Worm (Caenorhabditis elegans): ENCODE data around the gene srd-5.
A peak's percentile ranks its signal among the peaks of the same experiment; 100 is the strongest.

Gene srd-5

ce11 chrIV:5674435-5674834, at the start of gene srd-5:
srd-5 (minus strand) TSS chrIV:5674535.
- TF ChIP-seq daf-12 (tag; optimal IDR thresholded peaks at IDR 0.05) (no peak), lsy-12 (tag; optimal IDR thresholded peaks at IDR 0.05) (no peak), unc-39 (tag; optimal IDR thresholded peaks at IDR 0.05) (no peak), elt-2 (tag; optimal IDR thresholded peaks at IDR 0.05) (no peak)

- TF ChIP-seq R02D3.7 (tag; optimal IDR thresholded peaks at IDR 0.05), result no peak
- peak; percentile 82 for TF ChIP-seq fkh-10 (GFP tag; optimal IDR thresholded peaks at IDR 0.05)
Observed at ce11 chrIV:5723659-5724058, 49.3 kb upstream of the srd-5 start.

- peak; percentile 27 for TF ChIP-seq fkh-10 (GFP tag; optimal IDR thresholded peaks at IDR 0.05)
- no peak for TF ChIP-seq unc-62 (GFP tag; optimal IDR thresholded peaks at IDR 0.05)
- TF ChIP-seq nhr-237 (tag; optimal IDR thresholded peaks at IDR 0.05), result no peak
- TF ChIP-seq elt-1 (tag; optimal IDR thresholded peaks at IDR 0.05), result no peak
- peak; percentile 99 for TF ChIP-seq nfya-1 (tag; optimal IDR thresholded peaks at IDR 0.05; ENCODE audit: insufficient read depth)
- TF ChIP-seq ceh-16 (tag; optimal IDR thresholded peaks at IDR 0.05), result no peak
- no peak for TF ChIP-seq nhr-25 (tag; optimal IDR thresholded peaks at IDR 0.05)
- TF ChIP-seq fkh-2 (tag; optimal IDR thresholded peaks at IDR 0.05), result no peak
Observed at ce11 chrIV:5715341-5716112, 41.2 kb upstream of the srd-5 start.

- no peak for TF ChIP-seq ztf-11 (tag; optimal IDR thresholded peaks at IDR 0.05)
- TF ChIP-seq elt-3 (tag; optimal IDR thresholded peaks at IDR 0.05), result peak in 1 of 3 experiments; percentile 46
Observed at ce11 chrIV:5708796-5709195, 34.5 kb upstream of the srd-5 start, which contains the start of gene C55C3.1. C55C3.1 (plus strand) TSS chrIV:5709096.

- TF ChIP-seq ceh-82 (tag; optimal IDR thresholded peaks at IDR 0.05) (no peak), ztf-4 (tag; optimal IDR thresholded peaks at IDR 0.05) (no peak), sea-2 (GFP tag; optimal IDR thresholded peaks at IDR 0.05) (no peak), fkh-10 (GFP tag; optimal IDR thresholded peaks at IDR 0.05) (no peak), nhr-23 (tag; optimal IDR thresholded peaks at IDR 0.05) (peak; percentile 16), ceh-28 (tag; optimal IDR thresholded peaks at IDR 0.05) (no peak), nhr-25 (tag; optimal IDR thresholded peaks at IDR 0.05) (peak; percentile 64), skn-1 (tag; optimal IDR thresholded peaks at IDR 0.05) (no peak), nhr-43 (tag; optimal IDR thresholded peaks at IDR 0.05; ENCODE audit: poor library complexity, severe bottlenecking) (peak; percentile 53), nhr-28 (tag; optimal IDR thresholded peaks at IDR 0.05) (no peak), ZK546.5 (tag; optimal IDR thresholded peaks at IDR 0.05) (no peak)
Observed at ce11 chrIV:5706603-5707002, 32.3 kb upstream of the srd-5 start.

ce11 chrIV:5703917-5704316, 29.6 kb upstream of the srd-5 start:
- TF ChIP-seq nhr-23 (tag; optimal IDR thresholded peaks at IDR 0.05) (peak; percentile 5), ceh-16 (tag; optimal IDR thresholded peaks at IDR 0.05) (no peak)

- no peak for TF ChIP-seq unc-39 (tag; optimal IDR thresholded peaks at IDR 0.05)
- TF ChIP-seq lin-15B (tag; optimal IDR thresholded peaks at IDR 0.05), result no peak
- no peak for TF ChIP-seq ceh-28 (tag; optimal IDR thresholded peaks at IDR 0.05)
- no peak for TF ChIP-seq nhr-23 (tag; optimal IDR thresholded peaks at IDR 0.05)
- no peak for TF ChIP-seq skn-1 (tag; optimal IDR thresholded peaks at IDR 0.05)
- no peak for TF ChIP-seq tbx-2 (tag; optimal IDR thresholded peaks at IDR 0.05)
- no peak for TF ChIP-seq nhr-11 (tag; optimal IDR thresholded peaks at IDR 0.05)
- no peak for TF ChIP-seq lsy-12 (tag; optimal IDR thresholded peaks at IDR 0.05)
- TF ChIP-seq hmg-11 (tag; optimal IDR thresholded peaks at IDR 0.05), result no peak
- TF ChIP-seq fos-1 (tag; optimal IDR thresholded peaks at IDR 0.05), result no peak
- TF ChIP-seq pqm-1 (tag; optimal IDR thresholded peaks at IDR 0.05), result no peak
- no peak for TF ChIP-seq mml-1 (tag; optimal IDR thresholded peaks at IDR 0.05)
- TF ChIP-seq unc-62 (GFP tag; optimal IDR thresholded peaks at IDR 0.05), result no peak
- TF ChIP-seq aly-2 (tag; optimal IDR thresholded peaks at IDR 0.05), result no peak
- no peak for TF ChIP-seq elt-3 (tag; optimal IDR thresholded peaks at IDR 0.05)
- TF ChIP-seq daf-12 (tag; optimal IDR thresholded peaks at IDR 0.05), result no peak
- TF ChIP-seq nhr-12 (tag; optimal IDR thresholded peaks at IDR 0.05), result no peak
Observed at ce11 chrIV:5703443-5703842, 29.1 kb upstream of the srd-5 start, which contains the start of the genes C55C3.73 and perm-5. C55C3.73 (minus strand) TSS chrIV:5703451. perm-5 (minus strand) TSS chrIV:5703468.
